Fruit fly (Drosophila melanogaster) whole organism, prepupa: ENCODE data around the gene CG13471.

Experiments used
- Blimp-1 ChIP-seq: fragments of 200-800 bp; sonication (Bioruptor generic); optimal IDR thresholded peaks from 3 replicates; lab custom pipeline; 2017; ENCODE audit warnings: missing biosample characterization, missing genetic modification characterization, mild to moderate bottlenecking, moderate library complexity, missing genetic modification reagents
- CG11762 ChIP-seq: fragments of 200-800 bp; sonication (Bioruptor generic); optimal IDR thresholded peaks from 3 replicates; lab custom pipeline; 2016; ENCODE audit warnings: missing biosample characterization, missing genetic modification characterization; ENCODE audit not compliant: insufficient read depth
- CG16779 ChIP-seq: fragments of 200-800 bp; sonication (Bioruptor generic); optimal IDR thresholded peaks from 3 replicates; lab custom pipeline; 2017; ENCODE audit warnings: missing biosample characterization, mild to moderate bottlenecking, missing genetic modification characterization
- CG7368 ChIP-seq: fragments of 200-800 bp; sonication (Bioruptor generic); optimal IDR thresholded peaks from 3 replicates; lab custom pipeline; 2016; ENCODE audit warnings: missing biosample characterization, missing genetic modification characterization
- CG8632 ChIP-seq: fragments of 200-800 bp; sonication (Bioruptor generic); optimal IDR thresholded peaks from 3 replicates; lab custom pipeline; 2016; ENCODE audit warnings: missing biosample characterization, missing genetic modification characterization
- CG9139 ChIP-seq: fragments of 200-800 bp; sonication (Bioruptor generic); optimal IDR thresholded peaks from 3 replicates; lab custom pipeline; 2017; ENCODE audit warnings: missing biosample characterization, mild to moderate bottlenecking, missing genetic modification characterization
- Gug ChIP-seq: fragments of 200-800 bp; sonication (Bioruptor generic); IDR thresholded peaks from 2 replicates; pipeline ENCODE4 v1.3.6; 2022; ENCODE audit warnings: missing biosample characterization, missing genetic modification characterization
- Sox102F ChIP-seq: fragments of 200-800 bp; sonication (Bioruptor generic); optimal IDR thresholded peaks from 2 replicates; lab custom pipeline; 2016; ENCODE audit warnings: missing biosample characterization, mild to moderate bottlenecking, missing genetic modification characterization
- Sox15 ChIP-seq: fragments of 200-800 bp; sonication (Bioruptor generic); optimal IDR thresholded peaks from 3 replicates; lab custom pipeline; 2016; ENCODE audit warnings: missing biosample characterization, missing genetic modification characterization
- cyc ChIP-seq: fragments of 200-800 bp; sonication (Bioruptor generic); optimal IDR thresholded peaks from 3 replicates; lab custom pipeline; 2016; ENCODE audit warnings: missing biosample characterization, missing genetic modification characterization
- dac ChIP-seq: fragments of 200-800 bp; sonication (Bioruptor generic); optimal IDR thresholded peaks from 2 replicates; lab custom pipeline; 2017; ENCODE audit warnings: missing biosample characterization, mild to moderate bottlenecking, missing genetic modification characterization
- esn ChIP-seq: fragments of 200-800 bp; sonication (Bioruptor generic); optimal IDR thresholded peaks from 2 replicates; lab custom pipeline; 2016; ENCODE audit warnings: missing biosample characterization, mild to moderate bottlenecking, missing genetic modification characterization, moderate library complexity
- spab ChIP-seq: fragments of 200-800 bp; sonication (Bioruptor generic); optimal IDR thresholded peaks from 2 replicates; lab custom pipeline; 2017; ENCODE audit warnings: missing biosample characterization, mild to moderate bottlenecking, missing genetic modification characterization, missing genetic modification reagents
- ss ChIP-seq, 2 experiments: fragments of 200-800 bp; sonication (Bioruptor generic); optimal IDR thresholded peaks; 2 replicates in 1 of 2; 3 replicates in 1 of 2; lab custom pipeline; 2017 to 2018; ENCODE audit warnings: mild to moderate bottlenecking in 2 of 2, missing biosample characterization in 2 of 2, missing genetic modification characterization in 2 of 2, moderate library complexity in 1 of 2

DNA sequence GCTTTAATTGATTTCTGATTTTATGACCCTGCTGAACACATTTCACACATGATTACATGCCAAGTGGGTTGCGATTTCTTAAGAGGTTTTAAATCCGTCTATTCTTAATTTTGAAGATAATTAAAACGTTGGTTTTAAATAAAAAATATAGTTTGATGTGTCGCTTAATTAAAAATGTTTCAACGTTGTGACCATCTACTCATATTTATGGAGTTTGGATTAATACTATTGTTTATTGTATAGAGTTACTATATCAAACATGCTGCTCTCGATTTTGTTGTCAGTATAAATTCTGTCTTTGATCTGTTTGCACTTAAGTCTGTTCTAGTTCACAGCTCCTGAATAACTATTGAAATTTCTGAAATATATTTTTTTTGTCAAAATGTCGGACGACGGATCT lies 42.3 kb downstream of the CG13471 start, which contains the start of gene gdrd:
- no peak for TF ChIP-seq dac (GFP tag; lab: Kevin White, UChicago)
- TF ChIP-seq CG9139 (GFP tag; lab: Kevin White, UChicago) = no peak
- TF ChIP-seq Gug (GFP tag; lab: Robert Waterston, UW) = no peak
- TF ChIP-seq CG16779 = no peak
- no peak for TF ChIP-seq ss (GFP tag; optimal IDR thresholded peaks at IDR 0.05; lab: Kevin White, UChicago)
- no peak for TF ChIP-seq CG8632 (GFP tag; lab: Kevin White, UChicago)
- no peak for TF ChIP-seq CG11762 (GFP tag; lab: Kevin White, UChicago)
- TF ChIP-seq esn (GFP tag; lab: Kevin White, UChicago) = no peak
- no peak for TF ChIP-seq Blimp-1
- no peak for TF ChIP-seq CG7368
- no peak for TF ChIP-seq cyc
- no peak for TF ChIP-seq Sox15 (GFP tag; lab: Kevin White, UChicago)
- no peak for TF ChIP-seq Sox102F (GFP tag; lab: Kevin White, UChicago)
- TF ChIP-seq spab (GFP tag; lab: Kevin White, UChicago) = no peak
